Worm (Caenorhabditis elegans): ENCODE data around the gene fem-3.

- TF ChIP-seq F13C5.2 (tag; optimal IDR thresholded peaks at IDR 0.05) (no peak), tbx-11 (GFP tag; IDR thresholded peaks at IDR 0.05) (no peak), aly-1 (tag; optimal IDR thresholded peaks at IDR 0.05) (no peak), hmbx-1 (tag; optimal IDR thresholded peaks at IDR 0.05) (no peak), scrt-1 (GFP tag; IDR thresholded peaks at IDR 0.05) (no peak), ceh-13 (GFP tag; optimal IDR thresholded peaks at IDR 0.05) (no peak), pes-1 (GFP tag; IDR thresholded peaks at IDR 0.05) (no peak), B0310.2 (tag; optimal IDR thresholded peaks at IDR 0.05) (no peak), ama-1 (optimal IDR thresholded peaks at IDR 0.05) (no peak)
Measured at ce11 chrIV:9150175-9150574, 45.4 kb downstream of the fem-3 start, which contains the start of gene F23B2.7.
